Worm (Caenorhabditis elegans) whole organism, L4 larva: Measurements from ENCODE around the gene rbm-28.

Experiments used
- T26A8.4 ChIP-seq: fragments of 200-800 bp; sonication (Bioruptor generic); IDR thresholded peaks from 2 replicates; pipeline ENCODE4 v1.3.6; 2022; ENCODE audit warnings: missing genetic modification characterization, missing compliant biosample characterization
- egl-27 ChIP-seq: sonication (generic microtip); optimal IDR thresholded peaks from 3 replicates; lab custom pipeline; 2017; ENCODE audit warnings: missing biosample characterization, missing genetic modification reagents, missing genetic modification characterization
- zag-1 ChIP-seq: fragments of 150-350 bp; optimal IDR thresholded peaks from 2 replicates; lab custom pipeline; 2014; ENCODE audit warnings: missing biosample characterization, missing genetic modification characterization

ce11 chrII:14822419-14822818 lies 34.6 kb upstream of the rbm-28 start:
- TF ChIP-seq zag-1 (tag; lab: Kevin White, UChicago) = no peak
- no peak for TF ChIP-seq T26A8.4
- TF ChIP-seq egl-27 = no peak
